Worm (Caenorhabditis elegans) whole organism, L2 larva: ENCODE results near the gene fem-1.
A peak's percentile ranks its signal among the peaks of the same experiment; 100 is the strongest.

Experiments used
- C34F6.9 ChIP-seq: fragments of 150-350 bp; optimal IDR thresholded peaks from 2 replicates; lab custom pipeline; 2014; ENCODE audit warnings: missing biosample characterization, missing genetic modification characterization
- F13H6.1 ChIP-seq: sonication (generic microtip); optimal IDR thresholded peaks from 2 replicates; lab custom pipeline; 2016; ENCODE audit warnings: missing genetic modification characterization, missing compliant biosample characterization
- R02D3.7 ChIP-seq: fragments of 150-350 bp; optimal IDR thresholded peaks from 2 replicates; lab custom pipeline; 2014; ENCODE audit warnings: missing biosample characterization, missing genetic modification characterization
- Y55F3AM.14 ChIP-seq: fragments of 200-800 bp; sonication (Bioruptor generic); optimal IDR thresholded peaks from 2 replicates; lab custom pipeline; 2018; ENCODE audit warnings: mild to moderate bottlenecking, missing genetic modification characterization, missing compliant biosample characterization
- ZK546.5 ChIP-seq: sonication (generic microtip); optimal IDR thresholded peaks from 2 replicates; lab custom pipeline; 2017; ENCODE audit warnings: missing biosample characterization, missing genetic modification characterization
- alr-1 ChIP-seq: fragments of 150-350 bp; optimal IDR thresholded peaks from 2 replicates; lab custom pipeline; 2014; ENCODE audit warnings: missing biosample characterization, missing genetic modification characterization
- aly-2 ChIP-seq: fragments of 150-350 bp; optimal IDR thresholded peaks from 2 replicates; lab custom pipeline; 2014; ENCODE audit warnings: missing biosample characterization, missing genetic modification characterization
- blmp-1 ChIP-seq: sonication (generic microtip); optimal IDR thresholded peaks from 2 replicates; lab custom pipeline; 2017; ENCODE audit warnings: missing genetic modification characterization, mild to moderate bottlenecking, missing compliant biosample characterization, antibody characterized with exemption, moderate library complexity; ENCODE audit not compliant: insufficient read depth
- ceh-16 ChIP-seq: fragments of 150-350 bp; optimal IDR thresholded peaks from 2 replicates; lab custom pipeline; 2014; ENCODE audit warnings: missing biosample characterization, missing genetic modification characterization
- ceh-82 ChIP-seq: fragments of 150-350 bp; optimal IDR thresholded peaks from 2 replicates; lab custom pipeline; 2014; ENCODE audit warnings: missing biosample characterization, missing genetic modification characterization
- crh-2 ChIP-seq: sonication (generic microtip); optimal IDR thresholded peaks from 2 replicates; lab custom pipeline; 2017; ENCODE audit warnings: missing biosample characterization, missing genetic modification characterization
- egl-27 ChIP-seq: sonication (generic microtip); optimal IDR thresholded peaks from 3 replicates; lab custom pipeline; 2017; ENCODE audit warnings: missing biosample characterization, missing genetic modification reagents, missing genetic modification characterization
- elt-3 ChIP-seq: sonication (generic microtip); optimal IDR thresholded peaks from 2 replicates; lab custom pipeline; 2017; ENCODE audit warnings: missing biosample characterization, missing genetic modification characterization
- fos-1 ChIP-seq: fragments of 150-350 bp; optimal IDR thresholded peaks from 2 replicates; lab custom pipeline; 2014; ENCODE audit warnings: missing biosample characterization, missing genetic modification characterization
- gmeb-1 ChIP-seq: fragments of 150-350 bp; optimal IDR thresholded peaks from 2 replicates; lab custom pipeline; 2014; ENCODE audit warnings: missing biosample characterization, missing genetic modification characterization
- lin-13 ChIP-seq: fragments of 150-350 bp; optimal IDR thresholded peaks from 2 replicates; lab custom pipeline; 2014; ENCODE audit warnings: missing biosample characterization, missing genetic modification reagents, missing genetic modification characterization
- lin-39 ChIP-seq: fragments of 150-350 bp; optimal IDR thresholded peaks from 2 replicates; lab custom pipeline; 2014; ENCODE audit warnings: missing biosample characterization, missing genetic modification reagents, missing genetic modification characterization
- lsy-2 ChIP-seq, 2 experiments: fragments of 150-350 bp in 1 of 2; sonication (generic microtip) in 1 of 2; optimal IDR thresholded peaks; 2 replicates each; lab custom pipeline; 2014 to 2017; ENCODE audit warnings: missing biosample characterization in 2 of 2, missing genetic modification characterization in 2 of 2
- mab-5 ChIP-seq: fragments of 150-350 bp; optimal IDR thresholded peaks from 2 replicates; lab custom pipeline; 2014; ENCODE audit warnings: missing biosample characterization, missing genetic modification characterization
- mbf-1 ChIP-seq: sonication (generic microtip); optimal IDR thresholded peaks from 2 replicates; lab custom pipeline; 2017; ENCODE audit warnings: missing biosample characterization, missing genetic modification characterization
- mdl-1 ChIP-seq, 2 experiments: fragments of 150-350 bp in 1 of 2; sonication (generic microtip) in 1 of 2; optimal IDR thresholded peaks; 2 replicates each; lab custom pipeline; 2017; ENCODE audit warnings: missing biosample characterization in 2 of 2, missing genetic modification characterization in 2 of 2
- nhr-10 ChIP-seq: sonication (generic microtip); optimal IDR thresholded peaks from 2 replicates; lab custom pipeline; 2017; ENCODE audit warnings: missing biosample characterization, missing genetic modification characterization
- nhr-11 ChIP-seq: fragments of 150-350 bp; optimal IDR thresholded peaks from 2 replicates; lab custom pipeline; 2014; ENCODE audit warnings: missing biosample characterization, missing genetic modification characterization
- nhr-12 ChIP-seq: fragments of 150-350 bp; optimal IDR thresholded peaks from 2 replicates; lab custom pipeline; 2014; ENCODE audit warnings: missing biosample characterization, missing genetic modification characterization
- nhr-129 ChIP-seq: fragments of 150-350 bp; optimal IDR thresholded peaks from 2 replicates; lab custom pipeline; 2014; ENCODE audit warnings: missing biosample characterization, missing genetic modification characterization
- nhr-21 ChIP-seq: fragments of 150-350 bp; optimal IDR thresholded peaks from 2 replicates; lab custom pipeline; 2014; ENCODE audit warnings: missing biosample characterization, missing genetic modification characterization
- nhr-237 ChIP-seq: fragments of 150-350 bp; optimal IDR thresholded peaks from 2 replicates; lab custom pipeline; 2014; ENCODE audit warnings: missing biosample characterization, missing genetic modification characterization
- nhr-25 ChIP-seq: fragments of 150-350 bp; sonication (generic microtip); optimal IDR thresholded peaks from 3 replicates; lab custom pipeline; 2014; ENCODE audit warnings: missing biosample characterization, missing genetic modification characterization
- nhr-6 ChIP-seq: fragments of 150-350 bp; optimal IDR thresholded peaks from 2 replicates; lab custom pipeline; 2014; ENCODE audit warnings: missing biosample characterization, missing genetic modification characterization
- nhr-77 ChIP-seq: fragments of 150-350 bp; optimal IDR thresholded peaks from 2 replicates; lab custom pipeline; 2014; ENCODE audit warnings: missing biosample characterization, missing genetic modification characterization
- sem-4 ChIP-seq: fragments of 150-350 bp; optimal IDR thresholded peaks from 2 replicates; lab custom pipeline; 2014; ENCODE audit warnings: missing biosample characterization, missing genetic modification reagents, missing genetic modification characterization
- sma-3 ChIP-seq: sonication (generic microtip); optimal IDR thresholded peaks from 2 replicates; lab custom pipeline; 2016; ENCODE audit warnings: missing genetic modification reagents, missing genetic modification characterization, missing compliant biosample characterization
- sma-9 ChIP-seq, 2 experiments: fragments of 150-350 bp in 1 of 2; sonication (generic microtip) in 1 of 2; optimal IDR thresholded peaks; 2 replicates each; lab custom pipeline; 2014 to 2016; ENCODE audit warnings: missing genetic modification characterization in 2 of 2, mild to moderate bottlenecking in 1 of 2, missing biosample characterization in 1 of 2, missing compliant biosample characterization in 1 of 2, missing genetic modification reagents in 1 of 2, moderate library complexity in 1 of 2
- unc-39 ChIP-seq: fragments of 150-350 bp; optimal IDR thresholded peaks from 2 replicates; lab custom pipeline; 2014; ENCODE audit warnings: missing biosample characterization, missing genetic modification characterization
- unc-55 ChIP-seq: fragments of 150-350 bp; sonication (generic microtip); optimal IDR thresholded peaks from 3 replicates; lab custom pipeline; 2014; ENCODE audit warnings: missing biosample characterization, missing genetic modification reagents, missing genetic modification characterization
- zag-1 ChIP-seq: fragments of 150-350 bp; optimal IDR thresholded peaks from 2 replicates; lab custom pipeline; 2014; ENCODE audit warnings: missing biosample characterization, missing genetic modification characterization
- ztf-1 ChIP-seq: fragments of 200-800 bp; sonication (Bioruptor generic); conservative IDR thresholded peaks from 2 replicates; pipeline ENCODE4 v1.3.6; 2022; ENCODE audit warnings: missing genetic modification characterization, missing compliant biosample characterization
- ztf-11 ChIP-seq: sonication (generic microtip); optimal IDR thresholded peaks from 2 replicates; lab custom pipeline; 2017; ENCODE audit warnings: missing biosample characterization, missing genetic modification characterization
- ztf-4 ChIP-seq: fragments of 150-350 bp; optimal IDR thresholded peaks from 2 replicates; lab custom pipeline; 2014; ENCODE audit warnings: missing biosample characterization, missing genetic modification characterization

The fem-1 gene

ce11 chrIV:5554168-5554567, 16.4 kb upstream of the fem-1 start:
- TF ChIP-seq nhr-11 (tag; lab: Kevin White, UChicago) (no peak), sma-9 (GFP tag; optimal IDR thresholded peaks at IDR 0.05; lab: Kevin White, UChicago) (no peak), sma-9 (tag; optimal IDR thresholded peaks at IDR 0.05; lab: Kevin White, UChicago) (no peak), crh-2 (tag; lab: Kevin White, UChicago) (no peak), ceh-82 (tag; lab: Kevin White, UChicago) (no peak), ceh-16 (tag; lab: Kevin White, UChicago) (no peak), sma-3 (GFP tag; lab: Kevin White, UChicago) (no peak), lin-13 (no peak), nhr-237 (tag; lab: Kevin White, UChicago) (no peak), nhr-12 (tag; lab: Kevin White, UChicago) (no peak), sem-4 (no peak), aly-2 (tag; lab: Kevin White, UChicago) (no peak), nhr-77 (no peak), elt-3 (no peak), nhr-10 (no peak), Y55F3AM.14 (GFP tag; lab: Kevin White, UChicago) (no peak), ztf-11 (tag; lab: Kevin White, UChicago) (no peak), alr-1 (tag; lab: Kevin White, UChicago) (no peak), mbf-1 (tag; lab: Kevin White, UChicago) (no peak)

ce11 chrIV:5550676-5551184, 13.0 kb upstream of the fem-1 start, which contains the start of gene ari-2:
Gene ari-2, plus strand, starts transcription at chrIV:5551134.
- TF ChIP-seq lsy-2 (tag; optimal IDR thresholded peaks at IDR 0.05; lab: Kevin White, UChicago) (peak in 1 of 2 experiments; percentile 43), F13H6.1 (tag; lab: Kevin White, UChicago) (peak; percentile 15), nhr-25 (tag; lab: Kevin White, UChicago) (peak; percentile 25), nhr-129 (tag; lab: Kevin White, UChicago) (no peak)

DNA sequence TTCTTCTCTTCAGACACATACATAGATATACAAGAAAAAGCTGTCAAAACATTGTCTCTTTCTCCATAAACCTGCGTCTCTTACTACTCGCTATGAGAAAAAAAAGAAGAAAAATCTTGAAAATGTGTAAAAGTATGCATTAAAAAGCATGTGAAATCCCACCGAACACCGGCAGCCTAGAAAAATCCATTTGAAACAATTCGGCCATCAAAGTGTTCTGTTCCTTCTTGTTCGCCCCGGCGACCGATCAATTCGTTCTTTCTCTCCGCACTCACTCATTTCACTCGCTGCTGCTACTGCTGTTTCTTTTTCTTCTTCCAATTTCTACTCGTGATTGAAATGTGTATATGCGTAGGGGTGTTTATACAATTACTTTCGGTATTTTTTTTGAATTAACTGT, 11.1 kb upstream of the fem-1 start:
- TF ChIP-seq nhr-21 (tag; lab: Kevin White, UChicago) (peak; percentile 5), nhr-10 (no peak), R02D3.7 (tag; lab: Kevin White, UChicago) (no peak), lin-13 (no peak), lsy-2 (tag; optimal IDR thresholded peaks at IDR 0.05; lab: Kevin White, UChicago) (peak in 1 of 2 experiments; percentile 56), ztf-1 (GFP tag; lab: Robert Waterston, UW) (no peak), nhr-6 (tag; lab: Kevin White, UChicago) (no peak), blmp-1 (tag; lab: Kevin White, UChicago) (peak; percentile 22), ztf-4 (tag; lab: Kevin White, UChicago) (peak; percentile 9), gmeb-1 (tag; lab: Kevin White, UChicago) (peak; percentile 10), nhr-237 (tag; lab: Kevin White, UChicago) (no peak), egl-27 (tag; lab: Kevin White, UChicago) (no peak), Y55F3AM.14 (GFP tag; lab: Kevin White, UChicago) (no peak), unc-55 (GFP tag; lab: Kevin White, UChicago) (peak; percentile 87), zag-1 (no peak), ZK546.5 (no peak), crh-2 (tag; lab: Kevin White, UChicago) (peak; percentile 4), nhr-129 (tag; lab: Kevin White, UChicago) (peak; percentile 62), C34F6.9 (tag; lab: Kevin White, UChicago) (peak; percentile 81), sma-9 (GFP tag; optimal IDR thresholded peaks at IDR 0.05; lab: Kevin White, UChicago) (peak; percentile 20), sma-9 (tag; optimal IDR thresholded peaks at IDR 0.05; lab: Kevin White, UChicago) (no peak), mab-5 (tag; lab: Kevin White, UChicago) (no peak), fos-1 (tag; lab: Kevin White, UChicago) (peak; percentile 77)
- TF ChIP-seq, all 48 proteins: peak for 11

DNA sequence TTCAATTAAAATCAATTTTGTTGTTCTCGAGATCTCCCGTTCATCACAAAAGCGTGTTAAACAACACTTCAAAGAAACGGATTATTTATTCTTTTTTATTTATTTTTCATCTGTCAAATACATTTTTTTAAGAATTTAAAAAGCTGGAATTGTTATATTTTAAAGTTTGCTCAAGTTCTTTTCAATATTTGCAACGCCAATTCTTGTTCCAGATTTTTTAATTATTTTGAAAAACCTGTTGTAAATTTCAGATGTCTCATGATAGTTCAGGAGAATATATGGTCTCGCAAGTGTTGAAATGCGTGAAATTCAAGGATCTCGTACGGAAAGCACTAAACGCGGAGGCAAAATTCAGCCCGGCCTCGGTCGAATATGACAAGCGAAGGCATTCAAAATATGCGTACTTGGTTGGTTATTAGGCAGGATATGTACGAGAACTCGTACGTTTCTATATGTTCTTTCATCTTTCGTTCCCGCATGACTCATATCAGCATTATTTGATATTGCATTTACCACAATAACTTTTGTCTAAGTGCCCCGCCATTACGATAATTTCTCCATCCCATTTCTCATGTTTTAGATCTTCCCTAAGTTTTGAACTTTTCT, 7.0 kb upstream of the fem-1 start, which contains the start of gene cec-6:
cec-6 (plus strand) TSS at position 252 of the 606 bp plus-strand sequence.
- TF ChIP-seq unc-39 (tag; lab: Kevin White, UChicago): no peak
- TF ChIP-seq lin-39 (tag; lab: Kevin White, UChicago): no peak
- no peak for TF ChIP-seq mdl-1 (tag; optimal IDR thresholded peaks at IDR 0.05; lab: Kevin White, UChicago)
- no peak for TF ChIP-seq Y55F3AM.14 (GFP tag; lab: Kevin White, UChicago)
